Fruit fly (Drosophila melanogaster) S2 (cell line): ENCODE measurements around the gene CG3078.

Experiments used
- CG8478 ChIP-seq: fragments of >200 bp; optimal IDR thresholded peaks from 2 replicates; lab custom pipeline; 2018
- CTCF ChIP-seq, 2 experiments: fragments of >200 bp; optimal IDR thresholded peaks; 2 replicates each; lab custom pipeline; 2018

- TF ChIP-seq CTCF (optimal IDR thresholded peaks at IDR 0.05; lab: Kevin White, UChicago) (no peak), CG8478 (lab: Kevin White, UChicago) (no peak)
Measured at dm6 chrX:2298708-2299370, 39.2 kb upstream of the CG3078 start.
